Fruit fly (Drosophila melanogaster): ENCODE results near the gene Wdr37.

dm6 chr3R:18422446-18422845, 19.9 kb upstream of the Wdr37 start:
- TF ChIP-seq psq (optimal IDR thresholded peaks at IDR 0.05) (no peak), Myc (optimal IDR thresholded peaks at IDR 0.05) (no peak), Sin3A (optimal IDR thresholded peaks at IDR 0.05) (no peak)
